Worm (Caenorhabditis elegans): ENCODE data around the gene ist-1.

DNA sequence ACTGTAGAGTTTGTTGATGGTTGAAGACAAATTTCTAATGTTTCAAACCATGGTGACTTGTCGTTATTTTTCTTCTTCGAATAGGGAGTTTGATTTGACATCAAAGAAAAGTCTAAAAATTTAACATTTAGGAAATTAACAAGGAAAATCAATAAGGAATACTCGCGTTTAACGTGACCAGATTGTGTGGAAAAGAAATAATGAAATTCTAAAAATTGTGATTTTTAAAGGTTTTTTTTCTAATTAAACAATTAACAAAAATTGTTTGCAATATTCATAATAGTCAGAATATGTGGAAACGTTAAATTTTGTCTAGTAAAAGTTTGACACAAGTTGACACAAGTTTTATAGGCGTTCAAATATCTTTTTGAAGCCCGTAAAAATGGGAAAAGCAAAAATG lies 61.2 kb downstream of the ist-1 start, which contains the start of gene C55B6.4:
- no peak for TF ChIP-seq flt-1 (GFP tag; IDR thresholded peaks at IDR 0.05)
- TF ChIP-seq med-1 (GFP tag; optimal IDR thresholded peaks at IDR 0.05; ENCODE audit: insufficient read depth), result no peak
- no peak for TF ChIP-seq T22C8.4 (GFP tag; IDR thresholded peaks at IDR 0.05)
- TF ChIP-seq ref-1 (GFP tag; conservative IDR thresholded peaks at IDR 0.05), result no peak
- no peak for TF ChIP-seq cog-1 (tag; optimal IDR thresholded peaks at IDR 0.05)
- TF ChIP-seq klf-2 (GFP tag; conservative IDR thresholded peaks at IDR 0.05), result no peak
